Fruit fly (Drosophila melanogaster) whole organism, prepupa: ENCODE data around the gene Obp73a.

Source experiments
- Blimp-1 ChIP-seq: fragments of 200-800 bp; sonication (Bioruptor generic); optimal IDR thresholded peaks from 3 replicates; lab custom pipeline; 2017; ENCODE audit warnings: missing biosample characterization, missing genetic modification characterization, mild to moderate bottlenecking, moderate library complexity, missing genetic modification reagents
- CG10631 ChIP-seq: fragments of 200-800 bp; sonication (Bioruptor generic); optimal IDR thresholded peaks from 2 replicates; lab custom pipeline; 2016; ENCODE audit warnings: missing biosample characterization, missing genetic modification characterization
- CG11902 ChIP-seq: fragments of 200-800 bp; sonication (Bioruptor generic); optimal IDR thresholded peaks from 3 replicates; lab custom pipeline; 2016; ENCODE audit warnings: missing biosample characterization, missing genetic modification characterization
- CG15336 ChIP-seq: fragments of 200-800 bp; sonication (Bioruptor generic); IDR thresholded peaks from 2 replicates; pipeline ENCODE4 v1.3.6; 2022; ENCODE audit warnings: missing biosample characterization, missing genetic modification characterization
- CG3032 ChIP-seq: fragments of 200-800 bp; optimal IDR thresholded peaks from 2 replicates; lab custom pipeline; 2019; ENCODE audit warnings: missing biosample characterization, mild to moderate bottlenecking, missing genetic modification characterization, moderate library complexity
- CG31627 ChIP-seq: fragments of 200-800 bp; sonication (Bioruptor generic); optimal IDR thresholded peaks from 3 replicates; lab custom pipeline; 2016; ENCODE audit warnings: missing biosample characterization, missing genetic modification characterization
- CG34406 ChIP-seq: fragments of 200-800 bp; sonication (Bioruptor generic); optimal IDR thresholded peaks from 3 replicates; lab custom pipeline; 2016; ENCODE audit warnings: missing biosample characterization, missing genetic modification characterization
- CG3919 ChIP-seq: fragments of 200-800 bp; sonication (Bioruptor generic); optimal IDR thresholded peaks from 3 replicates; lab custom pipeline; 2016; ENCODE audit warnings: missing biosample characterization, missing genetic modification characterization
- CG6163 ChIP-seq: fragments of 200-800 bp; sonication (Bioruptor generic); IDR thresholded peaks from 3 replicates; pipeline ENCODE4 v1.3.6; 2022; ENCODE audit warnings: missing biosample characterization, missing genetic modification characterization
- CG6276 ChIP-seq: fragments of 200-800 bp; sonication (Bioruptor generic); optimal IDR thresholded peaks from 2 replicates; lab custom pipeline; 2017; ENCODE audit warnings: missing biosample characterization, mild to moderate bottlenecking, missing genetic modification characterization
- CG6808 ChIP-seq: fragments of 200-800 bp; sonication (Bioruptor generic); optimal IDR thresholded peaks from 3 replicates; lab custom pipeline; 2017; ENCODE audit warnings: missing biosample characterization, missing genetic modification characterization, mild to moderate bottlenecking, moderate library complexity, missing genetic modification reagents
- CG7368 ChIP-seq: fragments of 200-800 bp; sonication (Bioruptor generic); optimal IDR thresholded peaks from 3 replicates; lab custom pipeline; 2016; ENCODE audit warnings: missing biosample characterization, missing genetic modification characterization
- CG8119 ChIP-seq: fragments of 200-800 bp; sonication (Bioruptor generic); IDR thresholded peaks from 3 replicates; pipeline ENCODE4 v1.3.6; 2022; ENCODE audit warnings: missing biosample characterization, missing genetic modification characterization
- CG9139 ChIP-seq: fragments of 200-800 bp; sonication (Bioruptor generic); optimal IDR thresholded peaks from 3 replicates; lab custom pipeline; 2017; ENCODE audit warnings: missing biosample characterization, mild to moderate bottlenecking, missing genetic modification characterization
- Eip75B ChIP-seq: fragments of 200-800 bp; sonication (Bioruptor generic); optimal IDR thresholded peaks from 3 replicates; lab custom pipeline; 2016; ENCODE audit warnings: missing biosample characterization, missing genetic modification characterization
- Eip78C ChIP-seq: fragments of 200-800 bp; sonication (Bioruptor generic); peaks from one replicate; lab custom pipeline; 2016; ENCODE audit warnings: missing biosample characterization, missing genetic modification characterization
- Ets96B ChIP-seq: fragments of 200-800 bp; optimal IDR thresholded peaks from 2 replicates; lab custom pipeline; 2019; ENCODE audit warnings: missing biosample characterization, mild to moderate bottlenecking, missing genetic modification characterization, moderate library complexity
- Gug ChIP-seq: fragments of 200-800 bp; sonication (Bioruptor generic); IDR thresholded peaks from 2 replicates; pipeline ENCODE4 v1.3.6; 2022; ENCODE audit warnings: missing biosample characterization, missing genetic modification characterization
- Hr4 ChIP-seq: fragments of 200-800 bp; sonication (Bioruptor generic); optimal IDR thresholded peaks from 3 replicates; lab custom pipeline; 2016; ENCODE audit warnings: missing biosample characterization, missing genetic modification characterization
- Lpt ChIP-seq: fragments of 200-800 bp; sonication (Bioruptor generic); optimal IDR thresholded peaks from 3 replicates; lab custom pipeline; 2016; ENCODE audit warnings: missing biosample characterization, missing genetic modification characterization
- Met ChIP-seq: fragments of 200-800 bp; sonication (Bioruptor generic); optimal IDR thresholded peaks from 3 replicates; lab custom pipeline; 2016; ENCODE audit warnings: missing biosample characterization, missing genetic modification characterization
- OdsH ChIP-seq: fragments of 200-800 bp; sonication (Bioruptor generic); optimal IDR thresholded peaks from 3 replicates; lab custom pipeline; 2016; ENCODE audit warnings: missing biosample characterization, missing genetic modification characterization
- Smox ChIP-seq: fragments of 200-800 bp; sonication (Bioruptor generic); optimal IDR thresholded peaks from 3 replicates; lab custom pipeline; 2016; ENCODE audit warnings: missing biosample characterization, missing genetic modification characterization
- Sox14 ChIP-seq: fragments of 200-800 bp; sonication (Bioruptor generic); optimal IDR thresholded peaks from 3 replicates; lab custom pipeline; 2016; ENCODE audit warnings: missing biosample characterization, missing genetic modification characterization
- Sox15 ChIP-seq: fragments of 200-800 bp; sonication (Bioruptor generic); optimal IDR thresholded peaks from 3 replicates; lab custom pipeline; 2016; ENCODE audit warnings: missing biosample characterization, missing genetic modification characterization
- acj6 ChIP-seq: fragments of 200-800 bp; sonication (Bioruptor generic); optimal IDR thresholded peaks from 3 replicates; lab custom pipeline; 2016; ENCODE audit warnings: missing biosample characterization, missing genetic modification characterization
- dsx ChIP-seq: fragments of 200-800 bp; optimal IDR thresholded peaks from 3 replicates; lab custom pipeline; 2019; ENCODE audit warnings: missing biosample characterization, mild to moderate bottlenecking, missing genetic modification characterization, moderate library complexity; ENCODE audit not compliant: poor library complexity, severe bottlenecking
- eg ChIP-seq: fragments of 200-800 bp; sonication (Bioruptor generic); IDR thresholded peaks from 3 replicates; pipeline ENCODE4 v1.3.6; 2022; ENCODE audit warnings: missing biosample characterization, missing genetic modification characterization
- esn ChIP-seq: fragments of 200-800 bp; sonication (Bioruptor generic); optimal IDR thresholded peaks from 2 replicates; lab custom pipeline; 2016; ENCODE audit warnings: missing biosample characterization, mild to moderate bottlenecking, missing genetic modification characterization, moderate library complexity
- fd59A ChIP-seq: fragments of 200-800 bp; sonication (Bioruptor generic); optimal IDR thresholded peaks from 2 replicates; lab custom pipeline; 2017; ENCODE audit warnings: missing biosample characterization, mild to moderate bottlenecking, missing genetic modification characterization, missing genetic modification reagents
- fd85E ChIP-seq: fragments of 200-800 bp; sonication (Bioruptor generic); optimal IDR thresholded peaks from 3 replicates; lab custom pipeline; 2016; ENCODE audit warnings: missing biosample characterization, missing genetic modification characterization
- fkh ChIP-seq: fragments of 200-800 bp; sonication (Bioruptor generic); optimal IDR thresholded peaks from 3 replicates; lab custom pipeline; 2017; ENCODE audit warnings: missing biosample characterization, mild to moderate bottlenecking, missing genetic modification characterization, moderate library complexity
- lz ChIP-seq: fragments of 200-800 bp; sonication (Bioruptor generic); optimal IDR thresholded peaks from 3 replicates; lab custom pipeline; 2016; ENCODE audit warnings: missing biosample characterization, missing genetic modification characterization
- net ChIP-seq: fragments of 200-800 bp; sonication (Bioruptor generic); optimal IDR thresholded peaks from 3 replicates; lab custom pipeline; 2016; ENCODE audit warnings: missing biosample characterization, missing genetic modification characterization
- pdm3 ChIP-seq: fragments of 200-800 bp; sonication (Bioruptor generic); optimal IDR thresholded peaks from 3 replicates; lab custom pipeline; 2016; ENCODE audit warnings: missing biosample characterization, missing genetic modification characterization
- spab ChIP-seq: fragments of 200-800 bp; sonication (Bioruptor generic); optimal IDR thresholded peaks from 2 replicates; lab custom pipeline; 2017; ENCODE audit warnings: missing biosample characterization, mild to moderate bottlenecking, missing genetic modification characterization, missing genetic modification reagents
- ss ChIP-seq, 2 experiments: fragments of 200-800 bp; sonication (Bioruptor generic); optimal IDR thresholded peaks; 2 replicates in 1 of 2; 3 replicates in 1 of 2; lab custom pipeline; 2017 to 2018; ENCODE audit warnings: mild to moderate bottlenecking in 2 of 2, missing biosample characterization in 2 of 2, missing genetic modification characterization in 2 of 2, moderate library complexity in 1 of 2
- svp ChIP-seq: fragments of 200-800 bp; sonication (Bioruptor generic); peaks from one replicate; lab custom pipeline; 2016; ENCODE audit warnings: missing biosample characterization, missing genetic modification characterization
- vri ChIP-seq: fragments of 200-800 bp; sonication (Bioruptor generic); optimal IDR thresholded peaks from 3 replicates; lab custom pipeline; 2016; ENCODE audit warnings: missing biosample characterization, mild to moderate bottlenecking, missing genetic modification characterization

Gene Obp73a

DNA sequence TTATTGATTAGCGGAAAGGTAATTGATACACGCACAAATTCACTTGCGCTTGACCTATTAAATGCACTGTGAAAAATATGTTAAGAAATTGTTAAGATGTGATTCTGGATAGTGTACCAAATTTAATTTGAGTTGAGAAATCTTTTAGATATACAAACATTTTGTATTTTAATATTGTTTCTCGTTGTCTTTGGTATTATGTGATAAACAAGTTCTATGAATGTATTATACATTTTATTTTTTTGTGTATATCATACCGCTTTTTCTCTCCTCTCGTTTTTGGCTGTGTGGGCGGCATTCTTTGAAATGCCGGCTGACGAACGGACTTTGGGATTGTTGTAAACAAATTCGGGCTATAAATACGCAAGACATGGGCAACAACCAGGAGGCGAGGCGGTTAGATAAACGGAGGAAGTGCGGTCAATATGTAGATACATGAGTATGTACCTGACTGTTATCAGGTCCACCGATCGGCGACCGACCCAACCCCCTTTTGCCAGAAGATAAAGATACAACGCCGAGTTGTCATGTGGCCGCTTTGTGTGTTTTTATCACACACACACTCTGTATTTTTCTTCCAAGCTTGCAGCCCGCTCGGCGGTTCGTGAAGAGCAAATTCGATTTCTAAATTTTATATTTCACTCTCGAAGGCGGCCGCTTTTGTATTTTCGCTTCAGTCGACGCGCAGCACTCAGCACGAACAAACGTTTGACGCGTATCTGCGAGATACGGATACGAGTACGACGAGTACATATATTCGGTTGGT, 12.8 kb downstream of the Obp73a start (continued):
- TF ChIP-seq Smox (GFP tag; lab: Kevin White, UChicago), result no peak
- no peak for TF ChIP-seq lz
- TF ChIP-seq CG34406 (GFP tag; lab: Kevin White, UChicago), result peak; percentile 34
- TF ChIP-seq acj6 (GFP tag; lab: Kevin White, UChicago), result peak; percentile 23
- TF ChIP-seq spab (GFP tag; lab: Kevin White, UChicago), result no peak
- TF ChIP-seq CG8119 (GFP tag; lab: Robert Waterston, UW), result peak; percentile 65; the same call in 2 of the 3 replicates
- no peak for TF ChIP-seq CG9139 (GFP tag; lab: Kevin White, UChicago)
- no peak for TF ChIP-seq Ets96B (tag; lab: Kevin White, UChicago)
- no peak for TF ChIP-seq CG3032 (tag; lab: Kevin White, UChicago)
- TF ChIP-seq dsx (GFP tag; lab: Kevin White, UChicago), result no peak
- peak; percentile 45 for TF ChIP-seq CG15336
- TF ChIP-seq fd59A (GFP tag; lab: Kevin White, UChicago), result no peak
- TF ChIP-seq CG3919, result peak; percentile 25
- TF ChIP-seq CG6808 (GFP tag; lab: Kevin White, UChicago), result no peak
- no peak for TF ChIP-seq Eip75B
- TF ChIP-seq CG31627, result peak; percentile 29
- TF ChIP-seq fd85E (GFP tag; lab: Kevin White, UChicago), result no peak
- TF ChIP-seq Met (GFP tag; lab: Kevin White, UChicago), result peak; percentile 55

- peak; percentile 36; the same call in 2 of the 3 replicates for TF ChIP-seq CG6163 (GFP tag; lab: Robert Waterston, UW)
- TF ChIP-seq CG10631 (GFP tag; lab: Kevin White, UChicago), result no peak
- peak; percentile 25 for TF ChIP-seq CG7368 (GFP tag; lab: Kevin White, UChicago)
- peak; percentile 23; the same call in 1 of the 2 replicates for TF ChIP-seq CG15336
- TF ChIP-seq eg (GFP tag; lab: Robert Waterston, UW), result peak; percentile 60; the same call in 2 of the 3 replicates
- TF ChIP-seq svp (GFP tag; lab: Kevin White, UChicago), result peak; percentile 90
- TF ChIP-seq vri (GFP tag; lab: Kevin White, UChicago), result peak; percentile 72
- no peak for TF ChIP-seq Lpt (GFP tag; lab: Kevin White, UChicago)
- peak; percentile 35; the same call in 1 of the 2 replicates for TF ChIP-seq Gug
- peak; percentile 37 for TF ChIP-seq esn (GFP tag; lab: Kevin White, UChicago)
Observed at dm6 chr3L:16957534-16958396, 13.6 kb downstream of the Obp73a start, which contains the start of gene Cpr73D. Gene Cpr73D (minus strand): TSS chr3L:16957689.

- TF ChIP-seq CG15336, result no peak
- peak; percentile 47 for TF ChIP-seq vri (GFP tag; lab: Kevin White, UChicago)
- TF ChIP-seq CG6276 (GFP tag; lab: Kevin White, UChicago), result no peak
- no peak for TF ChIP-seq Ets96B (tag; lab: Kevin White, UChicago)
- TF ChIP-seq Sox14 (GFP tag; lab: Kevin White, UChicago), result no peak
- TF ChIP-seq OdsH (GFP tag; lab: Kevin White, UChicago), result no peak
Observed at dm6 chr3L:16958397-16959080, 14.4 kb downstream of the Obp73a start.

DNA sequence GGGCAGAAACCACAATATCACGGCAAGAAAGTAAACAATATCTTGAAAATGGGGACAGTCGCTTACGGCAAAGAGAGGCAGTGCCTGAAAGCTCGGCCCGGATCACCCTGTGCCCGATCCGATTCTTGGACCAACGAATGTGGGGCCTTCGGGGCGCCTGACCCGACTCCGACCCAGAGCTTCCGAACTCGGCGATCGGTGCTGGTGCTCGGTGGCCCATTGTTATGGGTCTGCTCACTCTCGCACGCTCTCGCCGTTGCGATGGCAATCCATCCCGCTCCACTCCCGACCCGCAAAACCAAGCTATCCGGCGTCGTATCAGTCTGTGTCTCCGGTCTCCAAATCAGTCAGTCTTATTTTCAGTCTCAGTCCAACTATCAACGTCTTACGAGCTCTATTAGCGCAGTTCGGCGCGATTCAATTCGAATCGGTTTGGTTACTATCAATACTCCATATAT, 25.5 kb downstream of the Obp73a start, which contains the start of gene Exn:
TSS of gene Exn (plus strand) at position 362 of the 458 bp plus-strand sequence.
- peak; percentile 78 for TF ChIP-seq fkh (GFP tag; lab: Kevin White, UChicago)
- no peak for TF ChIP-seq Hr4 (GFP tag; lab: Kevin White, UChicago)
- TF ChIP-seq Eip75B, result no peak
- TF ChIP-seq Lpt (GFP tag; lab: Kevin White, UChicago), result no peak
- no peak for TF ChIP-seq CG10631 (GFP tag; lab: Kevin White, UChicago)
- peak; percentile 35; the same call in 1 of the 2 replicates for TF ChIP-seq CG15336
- no peak for TF ChIP-seq fd59A (GFP tag; lab: Kevin White, UChicago)
- no peak for TF ChIP-seq CG6276 (GFP tag; lab: Kevin White, UChicago)
- no peak for TF ChIP-seq CG9139 (GFP tag; lab: Kevin White, UChicago)
- no peak for TF ChIP-seq Gug
- no peak for TF ChIP-seq acj6 (GFP tag; lab: Kevin White, UChicago)
- peak; percentile 9 for TF ChIP-seq CG6808 (GFP tag; lab: Kevin White, UChicago)
- no peak for TF ChIP-seq CG3032 (tag; lab: Kevin White, UChicago)
- TF ChIP-seq Smox (GFP tag; lab: Kevin White, UChicago), result no peak
- TF ChIP-seq net (GFP tag; lab: Kevin White, UChicago), result peak; percentile 58
- no peak for TF ChIP-seq ss (GFP tag; optimal IDR thresholded peaks at IDR 0.05; lab: Kevin White, UChicago)
- TF ChIP-seq CG11902, result no peak
- TF ChIP-seq OdsH (GFP tag; lab: Kevin White, UChicago), result no peak
- TF ChIP-seq Sox15 (GFP tag; lab: Kevin White, UChicago), result no peak
- TF ChIP-seq pdm3 (GFP tag; lab: Kevin White, UChicago), result no peak
- TF ChIP-seq Eip78C (GFP tag; lab: Kevin White, UChicago), result peak; percentile 85
- no peak for TF ChIP-seq Blimp-1 (GFP tag; lab: Kevin White, UChicago)
